Worm (Caenorhabditis elegans) whole organism, L4 larva: ENCODE results near the gene srw-36.

Experiments used
- T20F7.1 ChIP-seq: fragments of 200-800 bp; sonication (Bioruptor generic); optimal IDR thresholded peaks from 2 replicates; lab custom pipeline; 2018; ENCODE audit warnings: mild to moderate bottlenecking, missing genetic modification characterization, missing compliant biosample characterization
- ZK546.5 ChIP-seq, 2 experiments: sonication (generic microtip); optimal IDR thresholded peaks; 2 replicates each; lab custom pipeline; 2017; ENCODE audit warnings: missing biosample characterization in 2 of 2, missing genetic modification characterization in 2 of 2
- aha-1 ChIP-seq: fragments of 150-350 bp; peaks from one replicate; lab custom pipeline; 2014; ENCODE audit warnings: missing biosample characterization, missing genetic modification characterization
- ceh-20 ChIP-seq: fragments of 200-800 bp; sonication (Bioruptor generic); IDR thresholded peaks from 2 replicates; pipeline ENCODE4 v1.3.6; 2022; ENCODE audit warnings: missing genetic modification reagents, missing genetic modification characterization, missing compliant biosample characterization
- ceh-44 ChIP-seq: fragments of 200-800 bp; sonication (Bioruptor generic); IDR thresholded peaks from 2 replicates; pipeline ENCODE4 v1.3.6; 2022; ENCODE audit warnings: missing genetic modification reagents, missing genetic modification characterization, missing compliant biosample characterization
- daf-12 ChIP-seq: fragments of 150-350 bp; optimal IDR thresholded peaks from 2 replicates; lab custom pipeline; 2014; ENCODE audit warnings: missing biosample characterization, missing genetic modification reagents, missing genetic modification characterization
- egl-43 ChIP-seq: fragments of 200-800 bp; sonication (Bioruptor generic); IDR thresholded peaks from 2 replicates; pipeline ENCODE4 v1.3.6; 2022; ENCODE audit warnings: missing genetic modification reagents, missing genetic modification characterization, missing compliant biosample characterization
- fkh-10 ChIP-seq: fragments of 150-350 bp; optimal IDR thresholded peaks from 2 replicates; lab custom pipeline; 2014; ENCODE audit warnings: missing biosample characterization, missing genetic modification reagents, missing genetic modification characterization
- fos-1 ChIP-seq: fragments of 150-350 bp; optimal IDR thresholded peaks from 2 replicates; lab custom pipeline; 2014; ENCODE audit warnings: missing biosample characterization, missing genetic modification characterization
- gei-8 ChIP-seq: fragments of 200-800 bp; sonication (Bioruptor generic); optimal IDR thresholded peaks from 2 replicates; lab custom pipeline; 2018; ENCODE audit warnings: mild to moderate bottlenecking, missing genetic modification characterization, missing compliant biosample characterization
- hlh-11 ChIP-seq: fragments of 200-800 bp; sonication (Bioruptor generic); optimal IDR thresholded peaks from 2 replicates; lab custom pipeline; 2018; ENCODE audit warnings: mild to moderate bottlenecking, missing genetic modification characterization, missing compliant biosample characterization
- lsy-2 ChIP-seq, 2 experiments: fragments of 150-350 bp in 1 of 2; sonication (generic microtip) in 1 of 2; optimal IDR thresholded peaks; 2 replicates each; lab custom pipeline; 2014 to 2017; ENCODE audit warnings: missing biosample characterization in 2 of 2, missing genetic modification characterization in 2 of 2
- madf-9 ChIP-seq: fragments of 200-800 bp; sonication (Bioruptor generic); conservative IDR thresholded peaks from 2 replicates; pipeline ENCODE4 v1.3.6; 2022; ENCODE audit warnings: missing genetic modification reagents, missing genetic modification characterization, missing compliant biosample characterization
- mdl-1 ChIP-seq, 2 experiments: fragments of 150-350 bp in 1 of 2; sonication (generic microtip) in 1 of 2; optimal IDR thresholded peaks; 2 replicates each; lab custom pipeline; 2014 to 2017; ENCODE audit warnings: missing biosample characterization in 2 of 2, missing genetic modification characterization in 2 of 2
- mes-2 ChIP-seq: sonication (generic microtip); optimal IDR thresholded peaks from 2 replicates; lab custom pipeline; 2016; ENCODE audit warnings: missing genotype, mild to moderate bottlenecking, missing genetic modification characterization, missing compliant biosample characterization; ENCODE audit not compliant: poor library complexity, severe bottlenecking
- mxl-2 ChIP-seq: fragments of 200-800 bp; sonication (Bioruptor generic); conservative IDR thresholded peaks from 2 replicates; pipeline ENCODE4 v1.3.6; 2022; ENCODE audit warnings: missing genetic modification reagents, missing genetic modification characterization, missing compliant biosample characterization
- mxl-3 ChIP-seq: fragments of 200-800 bp; sonication (Bioruptor generic); optimal IDR thresholded peaks from 2 replicates; lab custom pipeline; 2018; ENCODE audit warnings: mild to moderate bottlenecking, missing genetic modification characterization, missing compliant biosample characterization
- nhr-102 ChIP-seq: sonication (generic microtip); optimal IDR thresholded peaks from 2 replicates; lab custom pipeline; 2016; ENCODE audit warnings: mild to moderate bottlenecking, missing genetic modification characterization, moderate library complexity, missing compliant biosample characterization
- nhr-11 ChIP-seq: fragments of 150-350 bp; optimal IDR thresholded peaks from 2 replicates; lab custom pipeline; 2014; ENCODE audit warnings: missing biosample characterization, missing genetic modification characterization
- pha-4 ChIP-seq, 2 experiments: fragments of 150-350 bp in 1 of 2; fragments of 200-800 bp in 1 of 2; sonication (Bioruptor generic) in 1 of 2; IDR thresholded peaks in 1 of 2; optimal IDR thresholded peaks in 1 of 2; 2 replicates each; pipeline versions ENCODE4 v1.3.6 to Lab custom; 2014 to 2022; ENCODE audit warnings: missing genetic modification characterization in 2 of 2, missing genetic modification reagents in 2 of 2, missing biosample characterization in 1 of 2, missing compliant biosample characterization in 1 of 2
- saeg-2 ChIP-seq: fragments of 200-800 bp; sonication (Bioruptor generic); IDR thresholded peaks from 2 replicates; pipeline ENCODE4 v1.3.6; 2022; ENCODE audit warnings: missing genetic modification reagents, missing genetic modification characterization, missing compliant biosample characterization
- sdz-12 ChIP-seq: fragments of 200-800 bp; sonication (Bioruptor generic); optimal IDR thresholded peaks from 2 replicates; lab custom pipeline; 2018; ENCODE audit warnings: mild to moderate bottlenecking, missing genetic modification characterization, missing compliant biosample characterization
- snpc-4 ChIP-seq: fragments of 150-350 bp; optimal IDR thresholded peaks from 2 replicates; lab custom pipeline; 2014; ENCODE audit warnings: missing biosample characterization, missing genetic modification characterization
- tag-97 ChIP-seq: fragments of 200-800 bp; sonication (Bioruptor generic); IDR thresholded peaks from 2 replicates; pipeline ENCODE4 v1.3.6; 2022; ENCODE audit warnings: missing genetic modification characterization, missing compliant biosample characterization
- unc-130 ChIP-seq: sonication (generic microtip); optimal IDR thresholded peaks from 2 replicates; lab custom pipeline; 2016; ENCODE audit warnings: missing genetic modification reagents, missing genetic modification characterization, missing compliant biosample characterization
- unc-62 ChIP-seq, 3 experiments: fragments of 150-350 bp in 1 of 3; sonication (generic microtip); optimal IDR thresholded peaks in 2 of 3; peaks in 1 of 3; 1 replicate in 1 of 3; 2 replicates in 2 of 3; lab custom pipeline; 2014 to 2017; ENCODE audit warnings: missing biosample characterization in 3 of 3, missing genetic modification characterization in 3 of 3, missing genetic modification reagents in 3 of 3, missing genotype in 1 of 3

Gene srw-36

ce11 chrV:16695499-16695898 lies 12.5 kb downstream of the srw-36 start:
- TF ChIP-seq aha-1 (tag; lab: Kevin White, UChicago), result peak; percentile 71
- TF ChIP-seq ceh-20 (GFP tag; lab: Robert Waterston, UW), result no peak
- TF ChIP-seq, all 104 proteins: peak for 1

ce11 chrV:16697178-16697577 lies 14.2 kb downstream of the srw-36 start, which contains the start of gene srw-41:
Gene srw-41 (plus strand): TSS chrV:16697478.
- TF ChIP-seq saeg-2 (GFP tag; lab: Robert Waterston, UW) (no peak), aha-1 (tag; lab: Kevin White, UChicago) (peak; percentile 23)

- TF ChIP-seq egl-43 (GFP tag; lab: Robert Waterston, UW), result no peak
Measured at ce11 chrV:16699752-16700259, 16.8 kb downstream of the srw-36 start, which contains the start of gene Y70C5C.1. Gene Y70C5C.1 (plus strand): TSS chrV:16700209.

ce11 chrV:16706549-16706948 lies 23.6 kb downstream of the srw-36 start, which contains the start of gene clec-9:
Gene clec-9 (minus strand): TSS chrV:16706649.
- TF ChIP-seq tag-97 (GFP tag; lab: Robert Waterston, UW), result no peak
- no peak for TF ChIP-seq lsy-2 (tag; optimal IDR thresholded peaks at IDR 0.05; lab: Kevin White, UChicago)
- TF ChIP-seq nhr-102 (tag; lab: Kevin White, UChicago), result no peak

- TF ChIP-seq aha-1 (tag; lab: Kevin White, UChicago), result peak; percentile 22
- TF ChIP-seq unc-62 (GFP tag; optimal IDR thresholded peaks at IDR 0.05 in 1 of 2; lab: Kevin White, UChicago), result peak in 1 of 2 experiments; percentile 93
- TF ChIP-seq unc-62 (tag; optimal IDR thresholded peaks at IDR 0.05; lab: Kevin White, UChicago), result no peak
- no peak for TF ChIP-seq snpc-4 (tag; lab: Kevin White, UChicago)
- TF ChIP-seq, all 104 proteins: peak for 2
Measured at ce11 chrV:16713797-16714196, 30.8 kb downstream of the srw-36 start.

- TF ChIP-seq ceh-44 (GFP tag; lab: Robert Waterston, UW), result no peak
- no peak for TF ChIP-seq madf-9 (GFP tag; lab: Robert Waterston, UW)
- TF ChIP-seq gei-8 (GFP tag; lab: Kevin White, UChicago), result no peak
- TF ChIP-seq tag-97 (GFP tag; lab: Robert Waterston, UW), result no peak
- TF ChIP-seq snpc-4 (tag; lab: Kevin White, UChicago), result no peak
- no peak for TF ChIP-seq fkh-10 (GFP tag; lab: Kevin White, UChicago)
- TF ChIP-seq mxl-3, result no peak
- TF ChIP-seq mes-2, result no peak
- TF ChIP-seq pha-4 (GFP tag; IDR thresholded peaks at IDR 0.05; lab: Robert Waterston, UW), result no peak
- no peak for TF ChIP-seq pha-4 (tag; optimal IDR thresholded peaks at IDR 0.05; lab: Kevin White, UChicago)
- no peak for TF ChIP-seq ZK546.5 (tag; optimal IDR thresholded peaks at IDR 0.05; lab: Kevin White, UChicago)
- no peak for TF ChIP-seq sdz-12 (GFP tag; lab: Kevin White, UChicago)
- TF ChIP-seq nhr-11 (tag; lab: Kevin White, UChicago), result no peak
- no peak for TF ChIP-seq fos-1 (tag; lab: Kevin White, UChicago)
- no peak for TF ChIP-seq unc-130 (GFP tag; lab: Kevin White, UChicago)
- TF ChIP-seq aha-1 (tag; lab: Kevin White, UChicago), result no peak
- TF ChIP-seq daf-12 (tag; lab: Kevin White, UChicago), result no peak
- no peak for TF ChIP-seq mdl-1 (tag; optimal IDR thresholded peaks at IDR 0.05; lab: Kevin White, UChicago)
- TF ChIP-seq mxl-2 (GFP tag; lab: Robert Waterston, UW), result no peak
- TF ChIP-seq T20F7.1 (GFP tag; lab: Kevin White, UChicago), result no peak
Measured at ce11 chrV:16716574-16716973, 33.6 kb downstream of the srw-36 start, which contains the start of gene srh-137. Gene srh-137 (minus strand): TSS chrV:16716674.

- TF ChIP-seq hlh-11 (tag; lab: Kevin White, UChicago) (no peak), unc-62 (GFP tag; optimal IDR thresholded peaks at IDR 0.05 in 1 of 2; lab: Kevin White, UChicago) (peak in 1 of 2 experiments; percentile 90), unc-62 (tag; optimal IDR thresholded peaks at IDR 0.05; lab: Kevin White, UChicago) (no peak), sdz-12 (GFP tag; lab: Kevin White, UChicago) (no peak), mes-2 (no peak), lsy-2 (tag; optimal IDR thresholded peaks at IDR 0.05; lab: Kevin White, UChicago) (no peak)
Measured at ce11 chrV:16723744-16724143, 40.8 kb downstream of the srw-36 start, which contains the start of gene nhr-112. Gene nhr-112 (minus strand): TSS chrV:16723844.
